Worm (Caenorhabditis elegans) whole organism, L4 larva: ENCODE results near the gene F26F4.9.

Source experiments
- F37D6.2 ChIP-seq: sonication (generic microtip); optimal IDR thresholded peaks from 2 replicates; lab custom pipeline; 2016; ENCODE audit warnings: mild to moderate bottlenecking, missing genetic modification characterization, missing compliant biosample characterization
- T20F7.1 ChIP-seq: fragments of 200-800 bp; sonication (Bioruptor generic); optimal IDR thresholded peaks from 2 replicates; lab custom pipeline; 2018; ENCODE audit warnings: mild to moderate bottlenecking, missing genetic modification characterization, missing compliant biosample characterization
- Y105C5A.15 ChIP-seq: fragments of 200-800 bp; sonication (Bioruptor generic); IDR thresholded peaks from 2 replicates; pipeline ENCODE4 v1.3.6; 2022; ENCODE audit warnings: missing genetic modification characterization, missing compliant biosample characterization
- Y48G9A.11 ChIP-seq: fragments of 200-800 bp; sonication (Bioruptor generic); IDR thresholded peaks from 2 replicates; pipeline ENCODE4 v1.3.6; 2022; ENCODE audit warnings: missing genetic modification reagents, missing genetic modification characterization, missing compliant biosample characterization
- Y75B8A.6 ChIP-seq: fragments of 200-800 bp; sonication (Bioruptor generic); IDR thresholded peaks from 2 replicates; pipeline ENCODE4 v1.3.6; 2022; ENCODE audit warnings: missing genetic modification reagents, missing genetic modification characterization, missing compliant biosample characterization
- ZK546.5 ChIP-seq, 2 experiments: sonication (generic microtip); optimal IDR thresholded peaks; 2 replicates each; lab custom pipeline; 2017; ENCODE audit warnings: missing biosample characterization in 2 of 2, missing genetic modification characterization in 2 of 2
- aha-1 ChIP-seq: fragments of 150-350 bp; peaks from one replicate; lab custom pipeline; 2014; ENCODE audit warnings: missing biosample characterization, missing genetic modification characterization
- attf-4 ChIP-seq: sonication (generic microtip); optimal IDR thresholded peaks from 3 replicates; lab custom pipeline; 2017; ENCODE audit warnings: missing biosample characterization, missing genetic modification characterization
- daf-12 ChIP-seq: fragments of 150-350 bp; optimal IDR thresholded peaks from 2 replicates; lab custom pipeline; 2014; ENCODE audit warnings: missing biosample characterization, missing genetic modification reagents, missing genetic modification characterization
- daf-16 ChIP-seq, 3 experiments: sonication (generic microtip); optimal IDR thresholded peaks; 2 replicates each; lab custom pipeline; 2016 to 2017; ENCODE audit warnings: missing genetic modification characterization in 3 of 3, missing genetic modification reagents in 3 of 3, mild to moderate bottlenecking in 2 of 3, missing compliant biosample characterization in 2 of 3, missing biosample characterization in 1 of 3, moderate library complexity in 1 of 3
- dpl-1 ChIP-seq: fragments of 150-350 bp; optimal IDR thresholded peaks from 2 replicates; lab custom pipeline; 2014; ENCODE audit warnings: missing biosample characterization, missing genetic modification reagents, missing genetic modification characterization
- duxl-1 ChIP-seq: sonication (generic microtip); optimal IDR thresholded peaks from 2 replicates; lab custom pipeline; 2016; ENCODE audit warnings: mild to moderate bottlenecking, missing genetic modification characterization, moderate library complexity, missing compliant biosample characterization; ENCODE audit not compliant: poor library complexity
- fkh-10 ChIP-seq: fragments of 150-350 bp; optimal IDR thresholded peaks from 2 replicates; lab custom pipeline; 2014; ENCODE audit warnings: missing biosample characterization, missing genetic modification reagents, missing genetic modification characterization
- hif-1 ChIP-seq, 2 experiments: sonication (generic microtip); optimal IDR thresholded peaks; 2 replicates each; lab custom pipeline; 2016 to 2017; ENCODE audit warnings: missing compliant biosample characterization in 2 of 2, missing genetic modification characterization in 2 of 2, missing genetic modification reagents in 2 of 2, missing genotype in 2 of 2, mild to moderate bottlenecking in 1 of 2
- lin-13 ChIP-seq: fragments of 150-350 bp; optimal IDR thresholded peaks from 2 replicates; lab custom pipeline; 2014; ENCODE audit warnings: missing biosample characterization, missing genetic modification reagents, missing genetic modification characterization
- lin-38 ChIP-seq: fragments of 200-800 bp; sonication (Bioruptor generic); IDR thresholded peaks from 2 replicates; pipeline ENCODE4 v1.3.6; 2022; ENCODE audit warnings: missing genetic modification reagents, missing genetic modification characterization, missing compliant biosample characterization
- lir-3 ChIP-seq: sonication (generic microtip); optimal IDR thresholded peaks from 2 replicates; lab custom pipeline; 2016; ENCODE audit warnings: mild to moderate bottlenecking, missing genetic modification characterization, missing compliant biosample characterization
- lsy-2 ChIP-seq, 2 experiments: fragments of 150-350 bp in 1 of 2; sonication (generic microtip) in 1 of 2; optimal IDR thresholded peaks; 2 replicates each; lab custom pipeline; 2014 to 2017; ENCODE audit warnings: missing biosample characterization in 2 of 2, missing genetic modification characterization in 2 of 2
- mep-1 ChIP-seq: fragments of 150-350 bp; sonication (generic microtip); optimal IDR thresholded peaks from 3 replicates; lab custom pipeline; 2014; ENCODE audit warnings: missing biosample characterization, missing genetic modification characterization
- mes-2 ChIP-seq: sonication (generic microtip); optimal IDR thresholded peaks from 2 replicates; lab custom pipeline; 2016; ENCODE audit warnings: missing genotype, mild to moderate bottlenecking, missing genetic modification characterization, missing compliant biosample characterization; ENCODE audit not compliant: poor library complexity, severe bottlenecking
- mxl-2 ChIP-seq: fragments of 200-800 bp; sonication (Bioruptor generic); conservative IDR thresholded peaks from 2 replicates; pipeline ENCODE4 v1.3.6; 2022; ENCODE audit warnings: missing genetic modification reagents, missing genetic modification characterization, missing compliant biosample characterization
- mxl-3 ChIP-seq: fragments of 200-800 bp; sonication (Bioruptor generic); optimal IDR thresholded peaks from 2 replicates; lab custom pipeline; 2018; ENCODE audit warnings: mild to moderate bottlenecking, missing genetic modification characterization, missing compliant biosample characterization
- nhr-10 ChIP-seq: fragments of 150-350 bp; optimal IDR thresholded peaks from 2 replicates; lab custom pipeline; 2014; ENCODE audit warnings: missing biosample characterization, missing genetic modification characterization
- nhr-102 ChIP-seq: sonication (generic microtip); optimal IDR thresholded peaks from 2 replicates; lab custom pipeline; 2016; ENCODE audit warnings: mild to moderate bottlenecking, missing genetic modification characterization, moderate library complexity, missing compliant biosample characterization
- nhr-28 ChIP-seq: fragments of 150-350 bp; optimal IDR thresholded peaks from 2 replicates; lab custom pipeline; 2014; ENCODE audit warnings: missing biosample characterization, missing genetic modification characterization
- pqm-1 ChIP-seq: sonication (generic microtip); optimal IDR thresholded peaks from 2 replicates; lab custom pipeline; 2017; ENCODE audit warnings: missing biosample characterization, missing genetic modification characterization
- sdz-12 ChIP-seq: fragments of 200-800 bp; sonication (Bioruptor generic); optimal IDR thresholded peaks from 2 replicates; lab custom pipeline; 2018; ENCODE audit warnings: mild to moderate bottlenecking, missing genetic modification characterization, missing compliant biosample characterization
- snpc-1.2 ChIP-seq: fragments of 200-800 bp; sonication (Bioruptor generic); IDR thresholded peaks from 2 replicates; pipeline ENCODE4 v1.3.6; 2022; ENCODE audit warnings: missing genetic modification reagents, missing genetic modification characterization, missing compliant biosample characterization
- unc-62 ChIP-seq, 3 experiments: fragments of 150-350 bp in 1 of 3; sonication (generic microtip); optimal IDR thresholded peaks in 2 of 3; peaks in 1 of 3; 1 replicate in 1 of 3; 2 replicates in 2 of 3; lab custom pipeline; 2014 to 2017; ENCODE audit warnings: missing biosample characterization in 3 of 3, missing genetic modification characterization in 3 of 3, missing genetic modification reagents in 3 of 3, missing genotype in 1 of 3
- zip-2 ChIP-seq: fragments of 150-350 bp; optimal IDR thresholded peaks from 2 replicates; lab custom pipeline; 2014; ENCODE audit warnings: missing biosample characterization, missing genetic modification characterization
- ztf-11 ChIP-seq: fragments of 150-350 bp; optimal IDR thresholded peaks from 2 replicates; lab custom pipeline; 2014; ENCODE audit warnings: missing biosample characterization, missing genetic modification characterization
- ztf-7 ChIP-seq: fragments of 150-350 bp; optimal IDR thresholded peaks from 2 replicates; lab custom pipeline; 2014; ENCODE audit warnings: missing biosample characterization, missing genetic modification characterization

F26F4.9 gene

DNA sequence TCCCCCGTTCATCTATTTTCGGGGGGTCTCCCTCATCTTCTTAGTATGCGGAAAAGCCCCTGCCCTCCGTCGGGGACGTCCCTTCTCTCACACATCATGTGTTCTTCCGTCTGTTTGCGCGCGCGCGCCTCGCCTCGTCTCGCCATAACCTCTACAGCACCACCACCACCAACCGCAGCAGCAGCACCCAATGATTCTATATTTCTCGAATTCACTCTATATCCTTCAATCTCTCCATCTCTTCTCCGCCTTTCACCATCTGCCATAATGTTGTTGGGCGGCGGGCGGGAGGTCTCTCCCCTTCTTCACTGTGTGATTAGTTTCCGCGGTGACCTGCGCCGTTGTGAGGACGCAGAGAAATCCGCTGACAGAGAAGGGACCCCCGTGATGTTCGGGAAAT is 35.0 kb upstream of the F26F4.9 start (continued):
- no peak for TF ChIP-seq ZK546.5 (tag; optimal IDR thresholded peaks at IDR 0.05; lab: Kevin White, UChicago)
- TF ChIP-seq attf-4 = no peak
- no peak for TF ChIP-seq lir-3
- TF ChIP-seq daf-12 (tag; lab: Kevin White, UChicago) = no peak
- no peak for TF ChIP-seq mxl-3 (GFP tag; lab: Kevin White, UChicago)

DNA sequence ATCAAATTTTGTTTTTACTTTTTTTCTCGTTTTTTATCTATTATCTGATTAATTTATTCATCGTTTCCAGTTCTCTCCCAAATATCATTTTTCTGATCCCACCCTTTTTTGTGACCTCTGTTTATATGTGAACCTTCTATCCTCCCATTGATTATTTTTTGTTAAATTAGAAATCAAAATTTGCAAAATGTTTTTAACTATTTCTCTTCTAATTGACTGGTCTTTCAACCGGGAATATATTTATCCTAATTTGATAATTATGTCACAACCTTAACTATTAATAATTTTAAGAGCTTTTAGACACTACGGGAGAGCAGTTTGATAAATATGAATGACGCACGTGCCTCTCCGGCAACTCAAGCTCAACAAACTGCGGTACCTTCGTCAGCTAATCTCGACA is 31.9 kb upstream of the F26F4.9 start, which contains the start of gene ntl-9:
ntl-9 (plus strand) TSS at position 301 of the 400 bp plus-strand sequence.
- TF ChIP-seq F37D6.2 (tag; lab: Kevin White, UChicago) = no peak

DNA sequence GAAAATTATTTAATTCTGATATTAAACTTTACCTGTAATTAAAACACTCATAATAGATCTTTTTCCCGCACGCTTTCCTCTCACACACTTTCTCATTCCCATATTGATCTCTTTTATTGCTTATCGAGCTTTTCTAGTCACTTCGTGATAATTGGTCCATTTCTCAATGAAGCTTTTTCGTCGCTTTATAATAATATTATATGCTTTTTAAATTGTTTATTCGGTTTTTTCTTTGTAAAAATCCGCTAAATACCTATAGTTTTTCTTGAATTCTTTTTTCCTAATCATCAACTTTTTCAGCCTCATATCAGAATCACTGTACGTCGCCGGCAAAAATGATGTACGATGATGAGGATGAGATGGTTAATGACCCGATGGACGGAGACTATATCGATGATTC is 26.9 kb upstream of the F26F4.9 start, which contains the start of gene rpb-2:
rpb-2 (plus strand) TSS at position 301 of the 400 bp plus-strand sequence.
- TF ChIP-seq lsy-2 (tag; optimal IDR thresholded peaks at IDR 0.05; lab: Kevin White, UChicago) = no peak
- no peak for TF ChIP-seq lin-13
- no peak for TF ChIP-seq nhr-10 (tag; lab: Kevin White, UChicago)
- no peak for TF ChIP-seq Y105C5A.15 (GFP tag; lab: Robert Waterston, UW)
- TF ChIP-seq pqm-1 = no peak
- no peak for TF ChIP-seq ztf-7 (tag; lab: Kevin White, UChicago)

DNA sequence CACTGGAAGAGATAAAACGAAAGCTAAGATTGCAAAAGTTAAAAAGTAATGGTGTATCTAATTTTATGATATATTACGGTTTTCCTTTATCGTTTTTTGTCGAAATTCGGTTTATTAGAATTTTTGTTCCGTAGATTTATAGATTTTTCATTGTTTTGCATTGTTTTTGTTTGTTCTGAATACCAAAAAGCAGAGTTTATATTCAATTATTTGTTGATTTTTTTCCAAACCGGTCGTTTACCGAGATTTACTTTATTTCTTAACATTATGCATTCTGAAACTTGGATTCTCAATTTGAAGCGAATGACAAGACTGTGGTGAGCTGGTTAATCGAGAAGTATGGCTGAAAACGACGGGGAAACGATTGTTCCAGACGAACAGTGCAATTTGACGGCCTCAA is 24.7 kb upstream of the F26F4.9 start, which contains the start of gene fsn-1:
fsn-1 (plus strand) TSS at position 301 of the 400 bp plus-strand sequence.
- TF ChIP-seq sdz-12 (GFP tag; lab: Kevin White, UChicago) (no peak), aha-1 (tag; lab: Kevin White, UChicago) (peak; percentile 72), fkh-10 (no peak), nhr-10 (tag; lab: Kevin White, UChicago) (no peak)
- TF ChIP-seq, all 104 proteins: peak for 1

DNA sequence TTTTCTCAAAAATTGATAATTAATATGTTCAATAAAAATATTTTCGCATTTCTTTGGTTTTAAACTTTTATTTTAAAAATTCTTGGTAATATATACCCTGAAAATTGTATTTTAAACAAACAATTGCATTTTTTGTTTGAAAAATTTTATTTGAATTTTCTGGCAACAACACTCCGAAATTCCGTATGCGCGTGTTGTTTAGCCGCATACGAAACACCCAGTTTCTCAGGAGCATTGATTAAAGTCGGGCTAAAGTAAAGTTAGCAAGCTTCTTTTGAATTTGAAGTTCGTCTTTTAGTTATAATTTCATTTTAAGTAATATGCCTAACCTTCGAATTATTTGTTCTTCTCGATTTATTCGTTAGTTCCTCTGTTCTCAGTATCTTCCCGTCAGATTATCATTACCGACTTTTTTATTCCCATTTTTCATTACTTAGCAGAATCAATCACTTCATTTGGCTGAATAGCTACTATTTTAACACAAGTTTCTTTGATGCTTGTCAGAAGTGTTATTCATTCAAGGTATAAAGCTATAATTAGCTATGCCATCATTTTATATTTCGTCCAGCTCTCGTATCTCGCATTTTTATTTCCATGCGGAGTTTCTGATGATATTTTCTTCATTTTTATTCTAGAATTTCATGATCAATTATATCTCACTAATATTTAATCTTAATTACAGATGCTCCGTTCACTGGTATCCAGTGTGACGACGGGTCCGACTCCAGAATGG is 22.7 kb upstream of the F26F4.9 start, which contains the start of gene mrps-18C:
mrps-18C (plus strand) TSS at position 683 of the 733 bp plus-strand sequence.
- TF ChIP-seq Y48G9A.11 (GFP tag; lab: Robert Waterston, UW) (peak; percentile 60; the same call in 1 of the 2 replicates), daf-16 (GFP tag; optimal IDR thresholded peaks at IDR 0.05; lab: Kevin White, UChicago) (no peak), daf-16 (tag; optimal IDR thresholded peaks at IDR 0.05; lab: Kevin White, UChicago) (no peak), dpl-1 (peak; percentile 40), lin-38 (GFP tag; lab: Robert Waterston, UW) (no peak), unc-62 (GFP tag; optimal IDR thresholded peaks at IDR 0.05 in 1 of 2; lab: Kevin White, UChicago) (peak in 1 of 2 experiments; percentile 28), unc-62 (tag; optimal IDR thresholded peaks at IDR 0.05; lab: Kevin White, UChicago) (no peak), lsy-2 (tag; optimal IDR thresholded peaks at IDR 0.05; lab: Kevin White, UChicago) (peak in 1 of 2 experiments; percentile 52), aha-1 (tag; lab: Kevin White, UChicago) (peak; percentile 73), T20F7.1 (GFP tag; lab: Kevin White, UChicago) (peak; percentile 93), Y75B8A.6 (no peak), duxl-1 (tag; lab: Kevin White, UChicago) (no peak), nhr-28 (no peak), snpc-1.2 (no peak), mes-2 (peak; percentile 59)

DNA sequence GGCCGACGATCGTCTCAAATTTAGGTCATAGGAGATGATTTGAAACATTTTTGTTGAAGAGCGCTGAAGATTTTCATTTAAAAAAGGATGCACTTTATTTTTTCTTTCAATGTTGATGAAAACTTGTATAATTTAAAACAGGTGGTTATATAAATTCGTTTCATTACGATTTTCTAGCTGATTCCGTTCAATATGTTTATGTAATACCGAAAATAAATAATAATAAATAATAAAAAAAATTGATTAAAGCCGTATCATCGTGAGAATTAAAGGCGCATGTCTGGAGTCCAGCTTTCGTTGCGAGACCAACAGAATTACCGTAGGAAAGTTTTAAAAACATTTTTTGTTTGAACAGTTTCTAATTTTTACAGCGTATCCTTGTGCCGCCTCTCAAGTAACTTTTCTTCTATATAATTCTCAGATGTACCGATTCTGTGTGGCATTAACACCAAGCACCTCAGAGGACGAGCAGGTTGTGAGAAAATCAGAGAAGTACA is 19.9 kb upstream of the F26F4.9 start, which contains the start of the genes C26E6.12 and eri-9:
C26E6.12 (minus strand) TSS at position 51 of the 497 bp plus-strand sequence.
eri-9 (plus strand) TSS at position 248 of the 497 bp plus-strand sequence.
- TF ChIP-seq ztf-11 (tag; lab: Kevin White, UChicago) (no peak), nhr-102 (no peak), hif-1 (tag; optimal IDR thresholded peaks at IDR 0.05; lab: Kevin White, UChicago) (no peak), zip-2 (no peak), mep-1 (tag; lab: Kevin White, UChicago) (no peak), aha-1 (tag; lab: Kevin White, UChicago) (no peak), lin-38 (GFP tag; lab: Robert Waterston, UW) (no peak), mxl-2 (GFP tag; lab: Robert Waterston, UW) (no peak)
- TF ChIP-seq, all 104 proteins: peak for 0
